Fruit fly (Drosophila melanogaster) whole organism, prepupa: Measurements from ENCODE around the gene Fuca.

Source experiments
- Blimp-1 ChIP-seq: fragments of 200-800 bp; sonication (Bioruptor generic); optimal IDR thresholded peaks from 3 replicates; lab custom pipeline; 2017; ENCODE audit warnings: missing biosample characterization, missing genetic modification characterization, mild to moderate bottlenecking, moderate library complexity, missing genetic modification reagents
- Eip93F ChIP-seq: fragments of 200-800 bp; sonication (Bioruptor generic); optimal IDR thresholded peaks from 2 replicates; lab custom pipeline; 2016; ENCODE audit warnings: missing biosample characterization, mild to moderate bottlenecking, missing genetic modification characterization
- OdsH ChIP-seq: fragments of 200-800 bp; sonication (Bioruptor generic); optimal IDR thresholded peaks from 3 replicates; lab custom pipeline; 2016; ENCODE audit warnings: missing biosample characterization, missing genetic modification characterization
- Smox ChIP-seq: fragments of 200-800 bp; sonication (Bioruptor generic); optimal IDR thresholded peaks from 3 replicates; lab custom pipeline; 2016; ENCODE audit warnings: missing biosample characterization, missing genetic modification characterization
- Sox14 ChIP-seq: fragments of 200-800 bp; sonication (Bioruptor generic); optimal IDR thresholded peaks from 3 replicates; lab custom pipeline; 2016; ENCODE audit warnings: missing biosample characterization, missing genetic modification characterization
- Sox15 ChIP-seq: fragments of 200-800 bp; sonication (Bioruptor generic); optimal IDR thresholded peaks from 3 replicates; lab custom pipeline; 2016; ENCODE audit warnings: missing biosample characterization, missing genetic modification characterization
- eg ChIP-seq: fragments of 200-800 bp; sonication (Bioruptor generic); IDR thresholded peaks from 3 replicates; pipeline ENCODE4 v1.3.6; 2022; ENCODE audit warnings: missing biosample characterization, missing genetic modification characterization
- esn ChIP-seq: fragments of 200-800 bp; sonication (Bioruptor generic); optimal IDR thresholded peaks from 2 replicates; lab custom pipeline; 2016; ENCODE audit warnings: missing biosample characterization, mild to moderate bottlenecking, missing genetic modification characterization, moderate library complexity
- fd59A ChIP-seq: fragments of 200-800 bp; sonication (Bioruptor generic); optimal IDR thresholded peaks from 2 replicates; lab custom pipeline; 2017; ENCODE audit warnings: missing biosample characterization, mild to moderate bottlenecking, missing genetic modification characterization, missing genetic modification reagents
- fd85E ChIP-seq: fragments of 200-800 bp; sonication (Bioruptor generic); optimal IDR thresholded peaks from 3 replicates; lab custom pipeline; 2016; ENCODE audit warnings: missing biosample characterization, missing genetic modification characterization
- net ChIP-seq: fragments of 200-800 bp; sonication (Bioruptor generic); optimal IDR thresholded peaks from 3 replicates; lab custom pipeline; 2016; ENCODE audit warnings: missing biosample characterization, missing genetic modification characterization

- no peak for TF ChIP-seq fd85E (GFP tag; lab: Kevin White, UChicago)
- TF ChIP-seq OdsH (GFP tag; lab: Kevin White, UChicago): no peak
- TF ChIP-seq Blimp-1: no peak
- no peak for TF ChIP-seq Eip93F (GFP tag; lab: Kevin White, UChicago)
- TF ChIP-seq esn (GFP tag; lab: Kevin White, UChicago): no peak
- TF ChIP-seq eg (GFP tag; lab: Robert Waterston, UW): no peak
- no peak for TF ChIP-seq Sox14 (GFP tag; lab: Kevin White, UChicago)
- no peak for TF ChIP-seq Sox15 (GFP tag; lab: Kevin White, UChicago)
- no peak for TF ChIP-seq net (GFP tag; lab: Kevin White, UChicago)
- TF ChIP-seq Smox (GFP tag; lab: Kevin White, UChicago): no peak
- no peak for TF ChIP-seq fd59A (GFP tag; lab: Kevin White, UChicago)
These were observed 34.2 kb downstream of the Fuca start for dm6 chr3L:11488264-11488663.
